Fruit fly (Drosophila melanogaster) whole organism, embryonic: ENCODE results near the gene CG31538.

Source experiments
- CG10267 ChIP-seq: fragments of 200-800 bp; sonication (Bioruptor generic); optimal IDR thresholded peaks from 2 replicates; lab custom pipeline; 2018; ENCODE audit warnings: missing biosample characterization, mild to moderate bottlenecking, missing genetic modification characterization, moderate library complexity
- CG10431 ChIP-seq: fragments of 200-800 bp; sonication (Bioruptor generic); optimal IDR thresholded peaks from 3 replicates; lab custom pipeline; 2018; ENCODE audit warnings: missing biosample characterization, mild to moderate bottlenecking, missing genetic modification characterization
- CG10979 ChIP-seq: fragments of 200-800 bp; sonication (Bioruptor generic); optimal IDR thresholded peaks from 2 replicates; lab custom pipeline; 2018; ENCODE audit warnings: missing biosample characterization, mild to moderate bottlenecking, missing genetic modification characterization, moderate library complexity
- CG11085 ChIP-seq: fragments of 200-800 bp; sonication (Bioruptor generic); IDR thresholded peaks from 2 replicates; pipeline ENCODE4 v1.3.6; 2022; ENCODE audit warnings: missing biosample characterization, missing genetic modification characterization
- CG11247 ChIP-seq: fragments of 200-800 bp; sonication (Bioruptor generic); IDR thresholded peaks from 2 replicates; pipeline ENCODE4 v1.3.6; 2022; ENCODE audit warnings: missing biosample characterization, missing genetic modification characterization
- CG11696 ChIP-seq: fragments of 200-800 bp; sonication (Bioruptor generic); IDR thresholded peaks from 2 replicates; pipeline ENCODE4 v1.3.6; 2022; ENCODE audit warnings: missing biosample characterization, missing genetic modification characterization
- CG12219 ChIP-seq: fragments of 200-800 bp; sonication (Bioruptor generic); optimal IDR thresholded peaks from 3 replicates; lab custom pipeline; 2018; ENCODE audit warnings: missing biosample characterization, mild to moderate bottlenecking, missing genetic modification characterization
- CG12299 ChIP-seq: fragments of 200-800 bp; sonication (Bioruptor generic); optimal IDR thresholded peaks from 2 replicates; lab custom pipeline; 2018; ENCODE audit warnings: missing biosample characterization, mild to moderate bottlenecking, missing genetic modification characterization
- CG14667 ChIP-seq: fragments of 200-800 bp; sonication (Bioruptor generic); IDR thresholded peaks from 2 replicates; pipeline ENCODE4 v1.3.6; 2022; ENCODE audit warnings: missing biosample characterization, missing genetic modification characterization
- CG14710 ChIP-seq: fragments of 200-800 bp; sonication (Bioruptor generic); optimal IDR thresholded peaks from 3 replicates; lab custom pipeline; 2019; ENCODE audit warnings: missing biosample characterization, mild to moderate bottlenecking, missing genetic modification characterization, moderate library complexity
- CG14965 ChIP-seq: fragments of 200-800 bp; sonication (Bioruptor generic); optimal IDR thresholded peaks from 2 replicates; lab custom pipeline; 2016; ENCODE audit warnings: missing biosample characterization, missing genetic modification characterization, borderline replicate concordance
- CG15073 ChIP-seq: fragments of 200-800 bp; sonication (Bioruptor generic); optimal IDR thresholded peaks from 2 replicates; lab custom pipeline; 2016; ENCODE audit warnings: missing biosample characterization, missing genetic modification characterization
- CG18011 ChIP-seq: fragments of 200-800 bp; sonication (Bioruptor generic); optimal IDR thresholded peaks from 2 replicates; lab custom pipeline; 2017; ENCODE audit warnings: missing biosample characterization, missing genetic modification characterization, mild to moderate bottlenecking, moderate library complexity, missing genotype
- CG18476 ChIP-seq: fragments of 200-800 bp; sonication (Bioruptor generic); optimal IDR thresholded peaks from 2 replicates; lab custom pipeline; 2016; ENCODE audit warnings: missing biosample characterization, mild to moderate bottlenecking, missing genetic modification characterization
- CG30020 ChIP-seq: fragments of 200-800 bp; optimal IDR thresholded peaks from 2 replicates; lab custom pipeline; 2019; ENCODE audit warnings: missing biosample characterization, mild to moderate bottlenecking, missing genetic modification characterization, moderate library complexity
- CG32532 ChIP-seq: fragments of 200-800 bp; sonication (Bioruptor generic); IDR thresholded peaks from 2 replicates; pipeline ENCODE4 v1.3.6; 2022; ENCODE audit warnings: missing biosample characterization, missing genetic modification characterization
- CG32767 ChIP-seq: fragments of 200-800 bp; sonication (Bioruptor generic); IDR thresholded peaks from 2 replicates; pipeline ENCODE4 v1.3.6; 2022; ENCODE audit warnings: missing biosample characterization, missing genetic modification characterization
- CG34422 ChIP-seq: fragments of 200-800 bp; sonication (Bioruptor generic); IDR thresholded peaks from 3 replicates; pipeline ENCODE4 v1.3.6; 2022; ENCODE audit warnings: missing biosample characterization, missing genetic modification characterization
- CG3995 ChIP-seq: fragments of 200-800 bp; sonication (Bioruptor generic); optimal IDR thresholded peaks from 3 replicates; lab custom pipeline; 2016; ENCODE audit warnings: missing biosample characterization, missing genetic modification characterization
- CG5245 ChIP-seq: fragments of 200-800 bp; sonication (Bioruptor generic); optimal IDR thresholded peaks from 3 replicates; lab custom pipeline; 2016; ENCODE audit warnings: missing biosample characterization, missing genetic modification characterization
- CG6854 ChIP-seq: fragments of 200-800 bp; sonication (Bioruptor generic); optimal IDR thresholded peaks from 3 replicates; lab custom pipeline; 2017; ENCODE audit warnings: missing biosample characterization, mild to moderate bottlenecking, missing genetic modification characterization
- CG7963 ChIP-seq: fragments of 200-800 bp; sonication (Bioruptor generic); IDR thresholded peaks from 3 replicates; pipeline ENCODE4 v1.3.6; 2022; ENCODE audit warnings: missing biosample characterization, missing genetic modification characterization; ENCODE audit not compliant: partially characterized antibody
- CG9437 ChIP-seq: fragments of 200-800 bp; sonication (Bioruptor generic); optimal IDR thresholded peaks from 2 replicates; lab custom pipeline; 2018; ENCODE audit warnings: missing biosample characterization, mild to moderate bottlenecking, missing genetic modification characterization
- D19B ChIP-seq: fragments of 200-800 bp; sonication (Bioruptor generic); optimal IDR thresholded peaks from 2 replicates; lab custom pipeline; 2017; ENCODE audit warnings: missing biosample characterization, mild to moderate bottlenecking, missing genetic modification characterization
- Dip3 ChIP-seq: fragments of 200-800 bp; sonication (Bioruptor generic); optimal IDR thresholded peaks from 3 replicates; lab custom pipeline; 2016; ENCODE audit warnings: missing biosample characterization, missing genetic modification characterization
- Dll ChIP-seq: fragments of 200-800 bp; sonication (Bioruptor generic); IDR thresholded peaks from 4 replicates; pipeline ENCODE4 v1.3.6; 2022; ENCODE audit warnings: missing biosample characterization, missing genetic modification characterization; ENCODE audit not compliant: partially characterized antibody
- Ets97D ChIP-seq: fragments of 200-800 bp; sonication (Bioruptor generic); optimal IDR thresholded peaks from 3 replicates; lab custom pipeline; 2016; ENCODE audit warnings: missing biosample characterization, missing genetic modification characterization
- Fer1 ChIP-seq: fragments of 200-800 bp; sonication (Bioruptor generic); optimal IDR thresholded peaks from 2 replicates; lab custom pipeline; 2017; ENCODE audit warnings: missing biosample characterization, mild to moderate bottlenecking, missing genetic modification characterization
- Hand ChIP-seq: fragments of 200-800 bp; sonication (Bioruptor generic); optimal IDR thresholded peaks from 2 replicates; lab custom pipeline; 2017; ENCODE audit warnings: mild to moderate bottlenecking, missing biosample characterization, missing genetic modification reagents, missing genetic modification characterization
- Hey ChIP-seq: fragments of 200-800 bp; sonication (Bioruptor generic); optimal IDR thresholded peaks from 3 replicates; lab custom pipeline; 2018; ENCODE audit warnings: missing biosample characterization, mild to moderate bottlenecking, missing genetic modification characterization
- Meics ChIP-seq: fragments of 200-800 bp; sonication (Bioruptor generic); optimal IDR thresholded peaks from 2 replicates; lab custom pipeline; 2017; ENCODE audit warnings: missing biosample characterization, mild to moderate bottlenecking, missing genetic modification characterization
- Oli ChIP-seq: fragments of 200-800 bp; sonication (Bioruptor generic); optimal IDR thresholded peaks from 2 replicates; lab custom pipeline; 2018; ENCODE audit warnings: missing biosample characterization, mild to moderate bottlenecking, missing genetic modification characterization, moderate library complexity
- Rfx ChIP-seq: fragments of 200-800 bp; sonication (Bioruptor generic); IDR thresholded peaks from 2 replicates; pipeline ENCODE4 v1.3.6; 2022; ENCODE audit warnings: missing biosample characterization, missing genetic modification characterization
- Ssrp ChIP-seq: fragments of 200-800 bp; sonication (Bioruptor generic); optimal IDR thresholded peaks from 2 replicates; lab custom pipeline; 2018; ENCODE audit warnings: missing biosample characterization, mild to moderate bottlenecking, missing genetic modification characterization, moderate library complexity
- TFAM ChIP-seq: fragments of 200-800 bp; sonication (Bioruptor generic); optimal IDR thresholded peaks from 2 replicates; lab custom pipeline; 2017; ENCODE audit warnings: missing biosample characterization, missing genetic modification characterization, inconsistent platforms
- Taf1 ChIP-seq: fragments of 200-800 bp; sonication (Bioruptor generic); IDR thresholded peaks from 2 replicates; pipeline ENCODE4 v1.3.6; 2022; ENCODE audit warnings: missing biosample characterization, missing genetic modification characterization
- chn ChIP-seq: fragments of 200-800 bp; sonication (Bioruptor generic); optimal IDR thresholded peaks from 2 replicates; lab custom pipeline; 2016; ENCODE audit warnings: missing biosample characterization, missing genetic modification characterization
- croc ChIP-seq: fragments of 200-800 bp; sonication (Bioruptor generic); conservative IDR thresholded peaks from 3 replicates; pipeline ENCODE4 v1.3.6; 2022; ENCODE audit warnings: missing biosample characterization, missing genetic modification characterization
- fu2 ChIP-seq: fragments of 200-800 bp; sonication (Bioruptor generic); optimal IDR thresholded peaks from 2 replicates; lab custom pipeline; 2016; ENCODE audit warnings: missing biosample characterization, missing genetic modification characterization
- ham ChIP-seq: fragments of 200-800 bp; sonication (Bioruptor generic); IDR thresholded peaks from 2 replicates; pipeline ENCODE4 v1.3.6; 2022; ENCODE audit warnings: missing biosample characterization, missing genetic modification characterization
- jigr1 ChIP-seq: fragments of 200-800 bp; sonication (Bioruptor generic); IDR thresholded peaks from 3 replicates; pipeline ENCODE4 v1.3.6; 2022; ENCODE audit warnings: missing biosample characterization, missing genetic modification characterization
- lbe ChIP-seq: fragments of 200-800 bp; sonication (Bioruptor generic); optimal IDR thresholded peaks from 2 replicates; lab custom pipeline; 2016; ENCODE audit warnings: missing biosample characterization, mild to moderate bottlenecking, missing genetic modification characterization
- lmd ChIP-seq: fragments of 200-800 bp; sonication (Bioruptor generic); IDR thresholded peaks from 2 replicates; pipeline ENCODE4 v1.3.6; 2022; ENCODE audit warnings: missing biosample characterization, missing genetic modification characterization
- pho ChIP-seq: fragments of 200-800 bp; sonication (Bioruptor generic); optimal IDR thresholded peaks from 2 replicates; lab custom pipeline; 2016; ENCODE audit warnings: missing biosample characterization, missing genetic modification characterization
- pum ChIP-seq: fragments of 200-800 bp; sonication (Bioruptor generic); optimal IDR thresholded peaks from 2 replicates; lab custom pipeline; 2016; ENCODE audit warnings: missing biosample characterization, missing genetic modification characterization
- slou ChIP-seq: fragments of 200-800 bp; sonication (Bioruptor generic); optimal IDR thresholded peaks from 3 replicates; lab custom pipeline; 2016; ENCODE audit warnings: missing biosample characterization, missing genetic modification characterization
- so ChIP-seq: fragments of 200-800 bp; sonication (Bioruptor generic); IDR thresholded peaks from 3 replicates; pipeline ENCODE4 v1.3.6; 2022; ENCODE audit warnings: missing biosample characterization, missing genetic modification characterization
- tgo ChIP-seq: fragments of 200-800 bp; sonication (Bioruptor generic); IDR thresholded peaks from 3 replicates; pipeline ENCODE4 v1.3.6; 2022; ENCODE audit warnings: missing biosample characterization, missing genetic modification characterization
- vnd ChIP-seq: fragments of 200-800 bp; sonication (Bioruptor generic); IDR thresholded peaks from 3 replicates; pipeline ENCODE4 v1.3.6; 2022; ENCODE audit warnings: missing biosample characterization, missing genetic modification characterization; ENCODE audit not compliant: partially characterized antibody
- zen2 ChIP-seq: fragments of 200-800 bp; sonication (Bioruptor generic); IDR thresholded peaks from 3 replicates; pipeline ENCODE4 v1.3.6; 2022; ENCODE audit warnings: missing biosample characterization, missing genetic modification characterization; ENCODE audit not compliant: partially characterized antibody

CG31538 gene

dm6 chr3R:5282755-5283359 is 5.2 kb upstream of the CG31538 start:
- TF ChIP-seq Meics (GFP tag; lab: Kevin White, UChicago) (no peak), D19B (no peak), pum (GFP tag; lab: Kevin White, UChicago) (no peak), CG14667 (GFP tag; lab: Robert Waterston, UW) (no peak), Dip3 (GFP tag; lab: Kevin White, UChicago) (no peak), Hey (tag; lab: Kevin White, UChicago) (no peak), CG15073 (GFP tag; lab: Kevin White, UChicago) (peak; percentile 99), CG9437 (no peak), CG32767 (GFP tag; lab: Robert Waterston, UW) (0 out of 2 replicates have a peak, but pooled peaks have one; percentile 29), CG32532 (GFP tag; lab: Robert Waterston, UW) (peak; percentile 83), CG11247 (peak; percentile 66; the same call in 1 of the 2 replicates), CG10267 (tag; lab: Kevin White, UChicago) (no peak), CG30020 (tag; lab: Kevin White, UChicago) (no peak), jigr1 (no peak), CG5245 (GFP tag; lab: Kevin White, UChicago) (no peak), TFAM (no peak), croc (GFP tag; lab: Robert Waterston, UW) (no peak), CG7963 (GFP tag; lab: Robert Waterston, UW) (no peak), CG34422 (GFP tag; lab: Robert Waterston, UW) (peak; percentile 50; the same call in 2 of the 3 replicates), Rfx (GFP tag; lab: Robert Waterston, UW) (peak; percentile 74), Oli (tag; lab: Kevin White, UChicago) (no peak), Ssrp (tag; lab: Kevin White, UChicago) (no peak), Fer1 (no peak), Ets97D (GFP tag; lab: Kevin White, UChicago) (no peak), CG18011 (no peak), tgo (GFP tag; lab: Robert Waterston, UW) (peak; percentile 28; the same call in 1 of the 3 replicates), CG12299 (tag; lab: Kevin White, UChicago) (no peak), CG12219 (GFP tag; lab: Kevin White, UChicago) (no peak), CG3995 (GFP tag; lab: Kevin White, UChicago) (no peak), lbe (no peak), pho (GFP tag; lab: Kevin White, UChicago) (no peak), CG6854 (GFP tag; lab: Kevin White, UChicago) (no peak), Hand (no peak), fu2 (GFP tag; lab: Kevin White, UChicago) (no peak), chn (GFP tag; lab: Kevin White, UChicago) (no peak), CG11696 (0 out of 2 replicates have a peak, but pooled peaks have one; percentile 15), slou (no peak), CG11085 (GFP tag; lab: Robert Waterston, UW) (no peak), Dll (GFP tag; lab: Robert Waterston, UW) (0 out of 4 replicates have a peak, but pooled peaks have one; percentile 31), CG10431 (no peak), CG14965 (no peak), CG18476 (no peak), Taf1 (GFP tag; lab: Robert Waterston, UW) (peak; percentile 45; the same call in 1 of the 2 replicates), CG10979 (tag; lab: Kevin White, UChicago) (no peak), vnd (GFP tag; lab: Robert Waterston, UW) (no peak), so (GFP tag; lab: Robert Waterston, UW) (peak; percentile 33; the same call in 1 of the 3 replicates), zen2 (GFP tag; lab: Robert Waterston, UW) (peak; percentile 71; the same call in 2 of the 3 replicates), lmd (GFP tag; lab: Robert Waterston, UW) (peak; percentile 10; the same call in 1 of the 2 replicates), ham (no peak), CG14710 (no peak)
